Fruit fly (Drosophila melanogaster) whole organism, embryonic: ENCODE data around the gene Arp10.

Experiments
- Aef1 ChIP-seq: fragments of 200-800 bp; sonication (Bioruptor generic); IDR thresholded peaks from 3 replicates; pipeline ENCODE4 v1.3.6; 2022; ENCODE audit warnings: missing biosample characterization, missing genetic modification characterization
- CG10321 ChIP-seq: fragments of 200-800 bp; sonication (Bioruptor generic); IDR thresholded peaks from 2 replicates; pipeline ENCODE4 v1.3.6; 2022; ENCODE audit warnings: missing biosample characterization, missing genetic modification characterization
- CG11456 ChIP-seq: fragments of 200-800 bp; sonication (Bioruptor generic); IDR thresholded peaks from 3 replicates; pipeline ENCODE4 v1.3.6; 2022; ENCODE audit warnings: missing biosample characterization, missing genetic modification characterization
- CG14667 ChIP-seq: fragments of 200-800 bp; sonication (Bioruptor generic); IDR thresholded peaks from 2 replicates; pipeline ENCODE4 v1.3.6; 2022; ENCODE audit warnings: missing biosample characterization, missing genetic modification characterization
- CG14710 ChIP-seq: fragments of 200-800 bp; sonication (Bioruptor generic); optimal IDR thresholded peaks from 3 replicates; lab custom pipeline; 2019; ENCODE audit warnings: missing biosample characterization, mild to moderate bottlenecking, missing genetic modification characterization, moderate library complexity
- CG15514 ChIP-seq: fragments of 200-800 bp; sonication (Bioruptor generic); optimal IDR thresholded peaks from 3 replicates; lab custom pipeline; 2017; ENCODE audit warnings: missing biosample characterization, missing genetic modification characterization, mild to moderate bottlenecking, moderate library complexity, missing genetic modification reagents
- CG15601 ChIP-seq: fragments of 200-800 bp; sonication (Bioruptor generic); optimal IDR thresholded peaks from 3 replicates; lab custom pipeline; 2019; ENCODE audit warnings: missing biosample characterization, mild to moderate bottlenecking, missing genetic modification characterization, moderate library complexity
- CG17912 ChIP-seq: fragments of 200-800 bp; sonication (Bioruptor generic); optimal IDR thresholded peaks from 2 replicates; lab custom pipeline; 2018; ENCODE audit warnings: missing biosample characterization, mild to moderate bottlenecking, missing genetic modification characterization
- CG18262 ChIP-seq: fragments of 200-800 bp; optimal IDR thresholded peaks from 3 replicates; lab custom pipeline; 2019; ENCODE audit warnings: missing biosample characterization, mild to moderate bottlenecking, missing genetic modification characterization, moderate library complexity
- CG18619 ChIP-seq: fragments of 200-800 bp; sonication (Bioruptor generic); optimal IDR thresholded peaks from 3 replicates; lab custom pipeline; 2017; ENCODE audit warnings: missing biosample characterization, mild to moderate bottlenecking, missing genetic modification characterization
- CG31224 ChIP-seq: fragments of 200-800 bp; sonication (Bioruptor generic); IDR thresholded peaks from 2 replicates; pipeline ENCODE4 v1.3.6; 2022; ENCODE audit warnings: missing biosample characterization, missing genetic modification characterization
- CG31365 ChIP-seq: fragments of 200-800 bp; sonication (Bioruptor generic); optimal IDR thresholded peaks from 2 replicates; lab custom pipeline; 2018; ENCODE audit warnings: missing biosample characterization, mild to moderate bottlenecking, missing genetic modification characterization
- CG33213 ChIP-seq: fragments of 200-800 bp; sonication (Bioruptor generic); optimal IDR thresholded peaks from 3 replicates; lab custom pipeline; 2016; ENCODE audit warnings: missing biosample characterization, missing genetic modification characterization
- CG42726 ChIP-seq: fragments of 200-800 bp; sonication (Bioruptor generic); IDR thresholded peaks from 2 replicates; pipeline ENCODE4 v1.3.6; 2022; ENCODE audit warnings: missing biosample characterization, missing genetic modification characterization; ENCODE audit not compliant: partially characterized antibody
- CG7357 ChIP-seq: fragments of 200-800 bp; sonication (Bioruptor generic); IDR thresholded peaks from 3 replicates; pipeline ENCODE4 v1.3.6; 2022; ENCODE audit warnings: missing biosample characterization, missing genetic modification characterization
- CG8290 ChIP-seq, 3 experiments: fragments of 200-800 bp; sonication (Bioruptor generic); optimal IDR thresholded peaks; 2 replicates each; lab custom pipeline; 2016 to 2019; ENCODE audit warnings: missing biosample characterization in 3 of 3, missing genetic modification characterization in 3 of 3, mild to moderate bottlenecking in 2 of 3, moderate library complexity in 1 of 3
- CG8924 ChIP-seq: fragments of 200-800 bp; optimal IDR thresholded peaks from 3 replicates; lab custom pipeline; 2019; ENCODE audit warnings: missing biosample characterization, mild to moderate bottlenecking, missing genetic modification characterization, moderate library complexity
- CG8944 ChIP-seq: fragments of 200-800 bp; sonication (Bioruptor generic); optimal IDR thresholded peaks from 3 replicates; lab custom pipeline; 2016; ENCODE audit warnings: missing biosample characterization, missing genetic modification characterization
- Doc2 ChIP-seq: fragments of 200-800 bp; sonication (Bioruptor generic); IDR thresholded peaks from 2 replicates; pipeline ENCODE4 v1.3.6; 2022; ENCODE audit warnings: missing biosample characterization, missing genetic modification characterization
- Eip74EF ChIP-seq, 2 experiments: fragments of 200-800 bp in 1 of 2; fragments of >200 bp in 1 of 2; sonication (Bioruptor generic) in 1 of 2; optimal IDR thresholded peaks; 2 replicates each; lab custom pipeline; 2017 to 2019; ENCODE audit warnings: missing biosample characterization in 2 of 2, missing genetic modification characterization in 2 of 2, mild to moderate bottlenecking in 1 of 2, moderate library complexity in 1 of 2
- Ets65A ChIP-seq: fragments of 200-800 bp; sonication (Bioruptor generic); peaks from one replicate; lab custom pipeline; 2016; ENCODE audit warnings: missing biosample characterization, missing genetic modification characterization
- Fer1 ChIP-seq: fragments of 200-800 bp; sonication (Bioruptor generic); optimal IDR thresholded peaks from 2 replicates; lab custom pipeline; 2017; ENCODE audit warnings: missing biosample characterization, mild to moderate bottlenecking, missing genetic modification characterization
- Fer3 ChIP-seq: fragments of 200-800 bp; sonication (Bioruptor generic); optimal IDR thresholded peaks from 2 replicates; lab custom pipeline; 2018; ENCODE audit warnings: missing biosample characterization, mild to moderate bottlenecking, missing genetic modification characterization, moderate library complexity
- HmgZ ChIP-seq: fragments of 200-800 bp; sonication (Bioruptor generic); optimal IDR thresholded peaks from 2 replicates; lab custom pipeline; 2018; ENCODE audit warnings: missing biosample characterization, mild to moderate bottlenecking, missing genetic modification characterization
- Hmr ChIP-seq: fragments of 200-800 bp; sonication (Bioruptor generic); optimal IDR thresholded peaks from 3 replicates; lab custom pipeline; 2017; ENCODE audit warnings: mild to moderate bottlenecking, missing biosample characterization, missing genetic modification reagents, missing genetic modification characterization
- Hmx ChIP-seq: fragments of 200-800 bp; sonication (Bioruptor generic); optimal IDR thresholded peaks from 2 replicates; lab custom pipeline; 2016; ENCODE audit warnings: missing biosample characterization, missing genetic modification characterization
- Hr39 ChIP-seq: fragments of >200 bp; optimal IDR thresholded peaks from 2 replicates; lab custom pipeline; 2017
- Hr51 ChIP-seq, 2 experiments: fragments of 200-800 bp; sonication (Bioruptor generic); optimal IDR thresholded peaks; 2 replicates in 1 of 2; 3 replicates in 1 of 2; lab custom pipeline; 2016 to 2018; ENCODE audit warnings: missing biosample characterization in 2 of 2, missing genetic modification characterization in 2 of 2, mild to moderate bottlenecking in 1 of 2, moderate library complexity in 1 of 2
- Mes4 ChIP-seq: fragments of 200-800 bp; sonication (Bioruptor generic); optimal IDR thresholded peaks from 2 replicates; lab custom pipeline; 2016; ENCODE audit warnings: missing biosample characterization, missing genetic modification characterization
- Ravus ChIP-seq: fragments of 200-800 bp; sonication (Bioruptor generic); IDR thresholded peaks from 2 replicates; pipeline ENCODE4 v1.3.6; 2022; ENCODE audit warnings: missing biosample characterization, missing genetic modification characterization
- Sox102F ChIP-seq: fragments of 200-800 bp; sonication (Bioruptor generic); optimal IDR thresholded peaks from 2 replicates; lab custom pipeline; 2018; ENCODE audit warnings: missing biosample characterization, mild to moderate bottlenecking, missing genetic modification characterization, moderate library complexity
- TFAM ChIP-seq: fragments of 200-800 bp; sonication (Bioruptor generic); optimal IDR thresholded peaks from 2 replicates; lab custom pipeline; 2017; ENCODE audit warnings: missing biosample characterization, missing genetic modification characterization, inconsistent platforms
- Tbp ChIP-seq: fragments of >200 bp; optimal IDR thresholded peaks from 2 replicates; lab custom pipeline; 2018; ENCODE audit warnings: missing biosample characterization, missing genetic modification characterization
- Vsx1 ChIP-seq: fragments of 200-800 bp; sonication (Bioruptor generic); optimal IDR thresholded peaks from 2 replicates; lab custom pipeline; 2017; ENCODE audit warnings: missing biosample characterization, mild to moderate bottlenecking, missing genetic modification characterization, missing genetic modification reagents
- bbx ChIP-seq: fragments of 200-800 bp; sonication (Bioruptor generic); IDR thresholded peaks from 2 replicates; pipeline ENCODE4 v1.3.6; 2022; ENCODE audit warnings: missing biosample characterization, missing genetic modification characterization; ENCODE audit not compliant: partially characterized antibody
- bsh ChIP-seq, 2 experiments: fragments of 200-800 bp; sonication (Bioruptor generic); optimal IDR thresholded peaks; 2 replicates each; lab custom pipeline; 2017 to 2018; ENCODE audit warnings: mild to moderate bottlenecking in 2 of 2, missing biosample characterization in 2 of 2, missing genetic modification characterization in 2 of 2, moderate library complexity in 1 of 2
- cato ChIP-seq: fragments of 200-800 bp; sonication (Bioruptor generic); optimal IDR thresholded peaks from 2 replicates; lab custom pipeline; 2016; ENCODE audit warnings: missing biosample characterization, missing genetic modification characterization, borderline replicate concordance
- crc ChIP-seq: fragments of 200-800 bp; sonication (Bioruptor generic); optimal IDR thresholded peaks from 2 replicates; lab custom pipeline; 2016; ENCODE audit warnings: missing biosample characterization, missing genetic modification characterization
- crol ChIP-seq: fragments of 200-800 bp; sonication (Bioruptor generic); IDR thresholded peaks from 2 replicates; pipeline ENCODE4 v1.3.6; 2022; ENCODE audit warnings: missing biosample characterization, missing genetic modification characterization
- exex ChIP-seq: fragments of 200-800 bp; sonication (Bioruptor generic); optimal IDR thresholded peaks from 4 replicates; lab custom pipeline; 2018; ENCODE audit warnings: missing biosample characterization, mild to moderate bottlenecking, missing genetic modification characterization, moderate library complexity
- gcm2 ChIP-seq: fragments of 200-800 bp; sonication (Bioruptor generic); optimal IDR thresholded peaks from 2 replicates; lab custom pipeline; 2016; ENCODE audit warnings: missing biosample characterization, missing genetic modification characterization
- gsb ChIP-seq: fragments of 200-800 bp; sonication (Bioruptor generic); IDR thresholded peaks from 2 replicates; pipeline ENCODE4 v1.3.6; 2022; ENCODE audit warnings: missing biosample characterization, missing genetic modification characterization
- ham ChIP-seq: fragments of 200-800 bp; sonication (Bioruptor generic); IDR thresholded peaks from 2 replicates; pipeline ENCODE4 v1.3.6; 2022; ENCODE audit warnings: missing biosample characterization, missing genetic modification characterization
- lmd ChIP-seq: fragments of 200-800 bp; sonication (Bioruptor generic); IDR thresholded peaks from 2 replicates; pipeline ENCODE4 v1.3.6; 2022; ENCODE audit warnings: missing biosample characterization, missing genetic modification characterization
- lov ChIP-seq, 2 experiments: fragments of 200-800 bp in 1 of 2; fragments of >200 bp in 1 of 2; sonication (Bioruptor generic) in 1 of 2; IDR thresholded peaks in 1 of 2; optimal IDR thresholded peaks in 1 of 2; 2 replicates in 1 of 2; 3 replicates in 1 of 2; pipeline versions ENCODE4 v1.3.6 to Lab custom; 2017 to 2022; ENCODE audit warnings: missing biosample characterization in 1 of 2, missing genetic modification characterization in 1 of 2
- oc ChIP-seq: fragments of 200-800 bp; sonication (Bioruptor generic); optimal IDR thresholded peaks from 2 replicates; lab custom pipeline; 2018; ENCODE audit warnings: missing biosample characterization, mild to moderate bottlenecking, missing genetic modification characterization, moderate library complexity
- otp ChIP-seq: fragments of 200-800 bp; sonication (Bioruptor generic); IDR thresholded peaks from 3 replicates; pipeline ENCODE4, ENCODE4 v1.3.6; 2022; ENCODE audit warnings: missing biosample characterization, missing genetic modification characterization
- peb ChIP-seq: fragments of 200-800 bp; sonication (Bioruptor generic); IDR thresholded peaks from 2 replicates; pipeline ENCODE4 v1.3.6; 2022; ENCODE audit warnings: missing biosample characterization, missing genetic modification characterization
- psq ChIP-seq: fragments of 200-800 bp; sonication (Bioruptor generic); optimal IDR thresholded peaks from 2 replicates; lab custom pipeline; 2017; ENCODE audit warnings: missing biosample characterization, missing genetic modification characterization
- run ChIP-seq: fragments of 200-800 bp; sonication (Bioruptor generic); optimal IDR thresholded peaks from 3 replicates; lab custom pipeline; 2018; ENCODE audit warnings: missing biosample characterization, mild to moderate bottlenecking, missing genetic modification characterization
- zen2 ChIP-seq: fragments of 200-800 bp; sonication (Bioruptor generic); IDR thresholded peaks from 3 replicates; pipeline ENCODE4 v1.3.6; 2022; ENCODE audit warnings: missing biosample characterization, missing genetic modification characterization; ENCODE audit not compliant: partially characterized antibody

Gene Arp10

DNA sequence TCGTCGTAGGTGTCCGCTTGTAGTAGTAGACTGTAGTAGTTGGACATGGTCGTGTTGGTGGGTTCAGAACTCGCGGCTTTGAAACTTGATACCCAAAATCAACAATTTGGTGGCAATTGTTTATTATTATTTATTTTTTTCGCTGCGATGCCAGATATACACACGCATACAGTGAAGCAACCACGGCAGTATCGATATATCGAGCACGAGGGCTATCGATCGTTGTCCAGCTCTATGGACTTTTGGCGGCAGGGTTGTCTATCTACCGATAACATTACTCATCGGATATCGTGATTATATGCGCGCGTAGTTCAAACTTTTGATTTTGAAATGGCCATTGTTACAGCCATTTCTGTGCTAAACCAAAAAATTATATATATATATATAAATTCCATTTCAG is 44.3 kb downstream of the Arp10 start, which contains the start of gene CG14220 (continued):
- TF ChIP-seq lmd = no peak
- no peak for TF ChIP-seq bsh (GFP tag; optimal IDR thresholded peaks at IDR 0.05; lab: Kevin White, UChicago)
- no peak for TF ChIP-seq Ets65A
- TF ChIP-seq oc (tag; lab: Kevin White, UChicago) = no peak
- no peak for TF ChIP-seq gcm2 (GFP tag; lab: Kevin White, UChicago)
- no peak for TF ChIP-seq otp
- no peak for TF ChIP-seq Sox102F
- TF ChIP-seq cato = no peak
- TF ChIP-seq CG33213 (GFP tag; lab: Kevin White, UChicago) = peak; percentile 64
- no peak for TF ChIP-seq CG8944
- no peak for TF ChIP-seq crol (GFP tag; lab: Robert Waterston, UW)
- peak; percentile 48 for TF ChIP-seq Fer1
- no peak for TF ChIP-seq TFAM
- TF ChIP-seq CG31224 = no peak
- peak; percentile 7 for TF ChIP-seq CG18262
- TF ChIP-seq run (tag; lab: Kevin White, UChicago) = no peak
- TF ChIP-seq peb (GFP tag; lab: Robert Waterston, UW) = no peak
- TF ChIP-seq psq (GFP tag; lab: Kevin White, UChicago) = no peak
- TF ChIP-seq Hmr (GFP tag; lab: Kevin White, UChicago) = peak; percentile 53
- no peak for TF ChIP-seq CG8290 (GFP tag; optimal IDR thresholded peaks at IDR 0.05; lab: Kevin White, UChicago)
- peak in 1 of 2 experiments; percentile 72 for TF ChIP-seq CG8290 (tag; optimal IDR thresholded peaks at IDR 0.05; lab: Kevin White, UChicago)
- TF ChIP-seq crc (GFP tag; lab: Kevin White, UChicago) = no peak
- TF ChIP-seq exex = peak; percentile 6
- no peak for TF ChIP-seq CG18619 (GFP tag; lab: Kevin White, UChicago)
- TF ChIP-seq CG10321 (GFP tag; lab: Robert Waterston, UW) = no peak
- TF ChIP-seq Hr51 (GFP tag; optimal IDR thresholded peaks at IDR 0.05; lab: Kevin White, UChicago) = no peak
- no peak for TF ChIP-seq gsb (GFP tag; lab: Robert Waterston, UW)
- TF ChIP-seq Ravus (GFP tag; lab: Robert Waterston, UW) = no peak
- no peak for TF ChIP-seq lov (optimal IDR thresholded peaks at IDR 0.05; lab: Kevin White, UChicago)
- TF ChIP-seq lov (GFP tag; IDR thresholded peaks at IDR 0.05; lab: Robert Waterston, UW) = no peak
- peak; percentile 81 for TF ChIP-seq CG15514
- TF ChIP-seq Hr39 = no peak
- peak; percentile 91 for TF ChIP-seq zen2
- TF ChIP-seq HmgZ = peak; percentile 66
- TF ChIP-seq Doc2 (GFP tag; lab: Robert Waterston, UW) = no peak
- TF ChIP-seq Fer3 = no peak
- TF ChIP-seq CG31365 = no peak
- TF ChIP-seq bbx = peak; percentile 97
- TF ChIP-seq Aef1 = no peak
- TF ChIP-seq Eip74EF (GFP tag; optimal IDR thresholded peaks at IDR 0.05; lab: Kevin White, UChicago) = no peak
- no peak for TF ChIP-seq ham
- TF ChIP-seq CG15601 (tag; lab: Kevin White, UChicago) = peak; percentile 2
- no peak for TF ChIP-seq CG17912 (GFP tag; lab: Kevin White, UChicago)
- TF ChIP-seq CG42726 (GFP tag; lab: Robert Waterston, UW) = peak; percentile 90
- no peak for TF ChIP-seq Vsx1 (GFP tag; lab: Kevin White, UChicago)
- no peak for TF ChIP-seq Mes4
- no peak for TF ChIP-seq CG11456 (GFP tag; lab: Robert Waterston, UW)
- TF ChIP-seq CG14667 (GFP tag; lab: Robert Waterston, UW) = no peak
- TF ChIP-seq CG7357 (GFP tag; lab: Robert Waterston, UW) = no peak
- TF ChIP-seq CG8924 = peak; percentile 22
- TF ChIP-seq Tbp (GFP tag; lab: Kevin White, UChicago) = no peak
- peak; percentile 44 for TF ChIP-seq CG14710 (tag; lab: Kevin White, UChicago)
- TF ChIP-seq Hmx (GFP tag; lab: Kevin White, UChicago) = no peak
